Fruit fly (Drosophila melanogaster) whole organism, embryonic: Measurements from ENCODE around the gene CG43610.

Experiments
- Asciz ChIP-seq: fragments of 200-800 bp; sonication (Bioruptor generic); optimal IDR thresholded peaks from 2 replicates; lab custom pipeline; 2017; ENCODE audit warnings: missing biosample characterization, mild to moderate bottlenecking, missing genetic modification characterization, missing genetic modification reagents
- Bteb2 ChIP-seq: fragments of 200-800 bp; sonication (Bioruptor generic); optimal IDR thresholded peaks from 2 replicates; lab custom pipeline; 2016; ENCODE audit warnings: missing biosample characterization, missing genetic modification characterization
- CG10543 ChIP-seq: fragments of 200-800 bp; sonication (Bioruptor generic); optimal IDR thresholded peaks from 3 replicates; lab custom pipeline; 2017; ENCODE audit warnings: missing biosample characterization, mild to moderate bottlenecking, missing genetic modification characterization, moderate library complexity
- CG10959 ChIP-seq: fragments of 200-800 bp; sonication (Bioruptor generic); IDR thresholded peaks from 2 replicates; pipeline ENCODE4 v1.3.6; 2022; ENCODE audit warnings: missing biosample characterization, missing genetic modification characterization
- CG11504 ChIP-seq: fragments of 200-800 bp; sonication (Bioruptor generic); optimal IDR thresholded peaks from 3 replicates; lab custom pipeline; 2019; ENCODE audit warnings: missing biosample characterization, mild to moderate bottlenecking, missing genetic modification characterization, moderate library complexity
- CG11696 ChIP-seq: fragments of 200-800 bp; sonication (Bioruptor generic); IDR thresholded peaks from 2 replicates; pipeline ENCODE4 v1.3.6; 2022; ENCODE audit warnings: missing biosample characterization, missing genetic modification characterization
- CG12071 ChIP-seq: fragments of 200-800 bp; sonication (Bioruptor generic); optimal IDR thresholded peaks from 3 replicates; lab custom pipeline; 2018; ENCODE audit warnings: missing biosample characterization, mild to moderate bottlenecking, missing genetic modification characterization
- CG12236 ChIP-seq: fragments of 200-800 bp; sonication (Bioruptor generic); optimal IDR thresholded peaks from 2 replicates; lab custom pipeline; 2016; ENCODE audit warnings: missing biosample characterization, missing genetic modification characterization
- CG14965 ChIP-seq: fragments of 200-800 bp; sonication (Bioruptor generic); optimal IDR thresholded peaks from 2 replicates; lab custom pipeline; 2016; ENCODE audit warnings: missing biosample characterization, missing genetic modification characterization, borderline replicate concordance
- CG15479 ChIP-seq: fragments of 200-800 bp; sonication (Bioruptor generic); optimal IDR thresholded peaks from 3 replicates; lab custom pipeline; 2019; ENCODE audit warnings: missing biosample characterization, mild to moderate bottlenecking, missing genetic modification characterization, moderate library complexity
- CG17568 ChIP-seq: fragments of 200-800 bp; sonication (Bioruptor generic); optimal IDR thresholded peaks from 2 replicates; lab custom pipeline; 2018; ENCODE audit warnings: missing biosample characterization, mild to moderate bottlenecking, missing genetic modification characterization, moderate library complexity
- CG2712 ChIP-seq: fragments of 200-800 bp; optimal IDR thresholded peaks from 3 replicates; lab custom pipeline; 2019; ENCODE audit warnings: missing biosample characterization, mild to moderate bottlenecking, missing genetic modification characterization, moderate library complexity
- CG30403 ChIP-seq: fragments of 200-800 bp; sonication (Bioruptor generic); optimal IDR thresholded peaks from 3 replicates; lab custom pipeline; 2016; ENCODE audit warnings: missing biosample characterization, missing genetic modification characterization
- CG31441 ChIP-seq: fragments of 200-800 bp; sonication (Bioruptor generic); IDR thresholded peaks from 2 replicates; pipeline ENCODE4 v1.3.6; 2022; ENCODE audit warnings: missing biosample characterization, missing genetic modification characterization
- CG3163 ChIP-seq: fragments of 200-800 bp; sonication (Bioruptor generic); optimal IDR thresholded peaks from 3 replicates; lab custom pipeline; 2016; ENCODE audit warnings: missing biosample characterization, missing genetic modification characterization
- CG34376 ChIP-seq: fragments of 200-800 bp; sonication (Bioruptor generic); optimal IDR thresholded peaks from 2 replicates; lab custom pipeline; 2018; ENCODE audit warnings: missing biosample characterization, mild to moderate bottlenecking, missing genetic modification characterization
- CG4707 ChIP-seq: fragments of 200-800 bp; sonication (Bioruptor generic); optimal IDR thresholded peaks from 2 replicates; lab custom pipeline; 2018; ENCODE audit warnings: missing biosample characterization, mild to moderate bottlenecking, missing genetic modification characterization, moderate library complexity
- CG4854 ChIP-seq: fragments of 200-800 bp; sonication (Bioruptor generic); optimal IDR thresholded peaks from 2 replicates; lab custom pipeline; 2016; ENCODE audit warnings: missing biosample characterization, missing genetic modification characterization, inconsistent platforms
- Camta ChIP-seq: fragments of 200-800 bp; sonication (Bioruptor generic); optimal IDR thresholded peaks from 2 replicates; lab custom pipeline; 2016; ENCODE audit warnings: missing biosample characterization, missing genetic modification characterization
- D ChIP-seq, 2 experiments: fragments of 200-800 bp in 1 of 2; fragments of >200 bp in 1 of 2; sonication (Bioruptor generic) in 1 of 2; optimal IDR thresholded peaks; 2 replicates in 1 of 2; 3 replicates in 1 of 2; lab custom pipeline; 2017; ENCODE audit warnings: mild to moderate bottlenecking in 1 of 2, missing biosample characterization in 1 of 2, missing genetic modification characterization in 1 of 2, missing genetic modification reagents in 1 of 2
- H15 ChIP-seq: fragments of 200-800 bp; sonication (Bioruptor generic); IDR thresholded peaks from 3 replicates; pipeline ENCODE4 v1.3.6; 2022; ENCODE audit warnings: missing biosample characterization, missing genetic modification characterization
- H2.0 ChIP-seq: fragments of 200-800 bp; sonication (Bioruptor generic); IDR thresholded peaks from 2 replicates; pipeline ENCODE4 v1.3.6; 2022; ENCODE audit warnings: missing biosample characterization, missing genetic modification characterization
- Hr51 ChIP-seq, 2 experiments: fragments of 200-800 bp; sonication (Bioruptor generic); optimal IDR thresholded peaks; 2 replicates in 1 of 2; 3 replicates in 1 of 2; lab custom pipeline; 2016 to 2018; ENCODE audit warnings: missing biosample characterization in 2 of 2, missing genetic modification characterization in 2 of 2, mild to moderate bottlenecking in 1 of 2, moderate library complexity in 1 of 2
- Meics ChIP-seq: fragments of 200-800 bp; sonication (Bioruptor generic); optimal IDR thresholded peaks from 2 replicates; lab custom pipeline; 2017; ENCODE audit warnings: missing biosample characterization, mild to moderate bottlenecking, missing genetic modification characterization
- NK7.1 ChIP-seq: fragments of 200-800 bp; sonication (Bioruptor generic); optimal IDR thresholded peaks from 3 replicates; lab custom pipeline; 2016; ENCODE audit warnings: missing biosample characterization, missing genetic modification characterization
- NfI ChIP-seq: fragments of 200-800 bp; sonication (Bioruptor generic); optimal IDR thresholded peaks from 3 replicates; lab custom pipeline; 2018; ENCODE audit warnings: missing biosample characterization, mild to moderate bottlenecking, missing genetic modification characterization, moderate library complexity
- Sox100B ChIP-seq: fragments of 200-800 bp; sonication (Bioruptor generic); optimal IDR thresholded peaks from 3 replicates; lab custom pipeline; 2018; ENCODE audit warnings: missing biosample characterization, mild to moderate bottlenecking, missing genetic modification characterization
- Taf1 ChIP-seq: fragments of 200-800 bp; sonication (Bioruptor generic); IDR thresholded peaks from 2 replicates; pipeline ENCODE4 v1.3.6; 2022; ENCODE audit warnings: missing biosample characterization, missing genetic modification characterization
- br ChIP-seq: fragments of >200 bp; optimal IDR thresholded peaks from 2 replicates; lab custom pipeline; 2017
- cas ChIP-seq: fragments of 200-800 bp; sonication (Bioruptor generic); IDR thresholded peaks from 2 replicates; pipeline ENCODE4 v1.3.6; 2022; ENCODE audit warnings: missing biosample characterization, missing genetic modification characterization
- dmrt99B ChIP-seq: fragments of 200-800 bp; sonication (Bioruptor generic); optimal IDR thresholded peaks from 2 replicates; lab custom pipeline; 2018; ENCODE audit warnings: missing biosample characterization, mild to moderate bottlenecking, missing genetic modification characterization, moderate library complexity
- fd3F ChIP-seq: fragments of 200-800 bp; sonication (Bioruptor generic); optimal IDR thresholded peaks from 2 replicates; lab custom pipeline; 2018; ENCODE audit warnings: missing biosample characterization, mild to moderate bottlenecking, missing genetic modification characterization, moderate library complexity
- fu2 ChIP-seq: fragments of 200-800 bp; sonication (Bioruptor generic); optimal IDR thresholded peaks from 2 replicates; lab custom pipeline; 2016; ENCODE audit warnings: missing biosample characterization, missing genetic modification characterization
- grn ChIP-seq: fragments of 200-800 bp; sonication (Bioruptor generic); optimal IDR thresholded peaks from 3 replicates; lab custom pipeline; 2017; ENCODE audit warnings: missing biosample characterization, missing genetic modification characterization
- hth ChIP-seq: fragments of >200 bp; optimal IDR thresholded peaks from 2 replicates; lab custom pipeline; 2017; ENCODE audit warnings: inconsistent platforms
- jing ChIP-seq: fragments of 200-800 bp; sonication (Bioruptor generic); optimal IDR thresholded peaks from 2 replicates; lab custom pipeline; 2018; ENCODE audit warnings: missing biosample characterization, mild to moderate bottlenecking, missing genetic modification characterization
- lilli ChIP-seq: fragments of 200-800 bp; sonication (Bioruptor generic); optimal IDR thresholded peaks from 3 replicates; lab custom pipeline; 2016; ENCODE audit warnings: missing biosample characterization, missing genetic modification characterization
- luna ChIP-seq: fragments of 200-800 bp; sonication (Bioruptor generic); optimal IDR thresholded peaks from 2 replicates; lab custom pipeline; 2016; ENCODE audit warnings: missing biosample characterization, missing genetic modification characterization
- mld ChIP-seq: fragments of 200-800 bp; sonication (Bioruptor generic); IDR thresholded peaks from 3 replicates; pipeline ENCODE4 v1.3.6; 2022; ENCODE audit warnings: missing biosample characterization, missing genetic modification characterization; ENCODE audit not compliant: partially characterized antibody
- nerfin-1 ChIP-seq: fragments of 200-800 bp; sonication (Bioruptor generic); optimal IDR thresholded peaks from 3 replicates; lab custom pipeline; 2019; ENCODE audit warnings: missing biosample characterization, mild to moderate bottlenecking, missing genetic modification characterization, moderate library complexity
- nerfin-2 ChIP-seq: fragments of 200-800 bp; sonication (Bioruptor generic); IDR thresholded peaks from 2 replicates; pipeline ENCODE4 v1.3.6; 2022; ENCODE audit warnings: missing biosample characterization, missing genetic modification characterization; ENCODE audit not compliant: partially characterized antibody
- p53 ChIP-seq: fragments of 200-800 bp; sonication (Bioruptor generic); optimal IDR thresholded peaks from 2 replicates; lab custom pipeline; 2016; ENCODE audit warnings: missing biosample characterization, missing genetic modification characterization
- pita ChIP-seq: fragments of 200-800 bp; sonication (Bioruptor generic); optimal IDR thresholded peaks from 2 replicates; lab custom pipeline; 2017; ENCODE audit warnings: missing biosample characterization, mild to moderate bottlenecking, missing genetic modification characterization
- schlank ChIP-seq: fragments of 200-800 bp; sonication (Bioruptor generic); optimal IDR thresholded peaks from 2 replicates; lab custom pipeline; 2018; ENCODE audit warnings: missing biosample characterization, mild to moderate bottlenecking, missing genetic modification characterization
- sna ChIP-seq: fragments of 200-800 bp; sonication (Bioruptor generic); IDR thresholded peaks from 2 replicates; pipeline ENCODE4 v1.3.6; 2022; ENCODE audit warnings: missing biosample characterization, missing genetic modification characterization; ENCODE audit not compliant: partially characterized antibody
- sob ChIP-seq: fragments of 200-800 bp; sonication (Bioruptor generic); IDR thresholded peaks from 2 replicates; pipeline ENCODE4 v1.3.6; 2022; ENCODE audit warnings: missing biosample characterization, missing genetic modification characterization
- tll ChIP-seq, 2 experiments: fragments of 200-800 bp in 1 of 2; fragments of >200 bp in 1 of 2; sonication (Bioruptor generic) in 1 of 2; optimal IDR thresholded peaks; 2 replicates each; lab custom pipeline; 2017 to 2019; ENCODE audit warnings: missing biosample characterization in 2 of 2, missing genetic modification characterization in 2 of 2, mild to moderate bottlenecking in 1 of 2, moderate library complexity in 1 of 2
- tna ChIP-seq: fragments of 200-800 bp; sonication (Bioruptor generic); IDR thresholded peaks from 2 replicates; pipeline ENCODE4 v1.3.6; 2022; ENCODE audit warnings: missing biosample characterization, missing genetic modification characterization; ENCODE audit not compliant: partially characterized antibody
- vnd ChIP-seq: fragments of 200-800 bp; sonication (Bioruptor generic); IDR thresholded peaks from 3 replicates; pipeline ENCODE4 v1.3.6; 2022; ENCODE audit warnings: missing biosample characterization, missing genetic modification characterization; ENCODE audit not compliant: partially characterized antibody
- zfh2 ChIP-seq: fragments of 200-800 bp; sonication (Bioruptor generic); optimal IDR thresholded peaks from 2 replicates; lab custom pipeline; 2016; ENCODE audit warnings: missing biosample characterization, missing genetic modification characterization

Gene CG43610

DNA sequence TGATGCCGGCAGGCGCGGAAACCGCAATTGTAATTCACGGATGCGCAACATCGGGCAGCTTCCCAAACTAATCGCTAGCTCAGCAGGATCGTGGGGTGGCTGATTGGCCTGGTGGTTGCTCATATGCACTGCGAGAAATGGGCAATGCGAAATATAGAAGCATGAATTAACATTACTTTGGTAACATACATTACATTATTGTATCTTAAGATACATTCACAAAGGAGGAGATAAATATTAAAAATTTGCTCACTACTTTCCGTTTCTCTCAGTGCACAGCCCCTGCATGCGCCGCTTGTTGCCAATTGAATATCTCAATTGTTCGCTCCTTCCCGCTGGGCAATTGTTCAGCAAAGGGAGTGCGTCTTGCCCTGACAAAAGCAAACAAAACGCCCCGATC lies 42.4 kb downstream of the CG43610 start (continued):
- TF ChIP-seq NfI (GFP tag; lab: Kevin White, UChicago), result peak; percentile 34
- TF ChIP-seq CG34376 (GFP tag; lab: Kevin White, UChicago), result no peak
- TF ChIP-seq dmrt99B, result peak; percentile 77
- TF ChIP-seq Sox100B (GFP tag; lab: Kevin White, UChicago), result peak; percentile 61
- TF ChIP-seq D (optimal IDR thresholded peaks at IDR 0.05; lab: Kevin White, UChicago), result no peak
- peak; percentile 93 for TF ChIP-seq D (GFP tag; optimal IDR thresholded peaks at IDR 0.05; lab: Kevin White, UChicago)
- peak; percentile 55 for TF ChIP-seq H2.0 (GFP tag; lab: Robert Waterston, UW)
- peak; percentile 63; the same call in 2 of the 3 replicates for TF ChIP-seq H15 (GFP tag; lab: Robert Waterston, UW)
- TF ChIP-seq pita (GFP tag; lab: Kevin White, UChicago), result no peak
- peak; percentile 7 for TF ChIP-seq CG12236 (GFP tag; lab: Kevin White, UChicago)
- peak; percentile 90 for TF ChIP-seq CG2712 (tag; lab: Kevin White, UChicago)
- peak; percentile 10 for TF ChIP-seq fu2 (GFP tag; lab: Kevin White, UChicago)
- TF ChIP-seq NK7.1, result peak; percentile 11
- peak; percentile 36 for TF ChIP-seq Asciz
- TF ChIP-seq cas, result 0 out of 2 replicates have a peak, but pooled peaks have one; percentile 32
- TF ChIP-seq fd3F (GFP tag; lab: Kevin White, UChicago), result no peak
- TF ChIP-seq CG4707 (GFP tag; lab: Kevin White, UChicago), result peak; percentile 46
- no peak for TF ChIP-seq CG14965 (GFP tag; lab: Kevin White, UChicago)
- peak; percentile 17; the same call in 1 of the 2 replicates for TF ChIP-seq Taf1
- TF ChIP-seq br, result no peak
- peak; percentile 67 for TF ChIP-seq sob (GFP tag; lab: Robert Waterston, UW)
- peak; percentile 59 for TF ChIP-seq Camta (GFP tag; lab: Kevin White, UChicago)
- peak; percentile 46 for TF ChIP-seq CG4854 (GFP tag; lab: Kevin White, UChicago)
- TF ChIP-seq zfh2, result no peak
- TF ChIP-seq nerfin-2 (GFP tag; lab: Robert Waterston, UW), result no peak
- no peak for TF ChIP-seq schlank (tag; lab: Kevin White, UChicago)
- no peak for TF ChIP-seq grn (GFP tag; lab: Kevin White, UChicago)
- TF ChIP-seq CG12071 (GFP tag; lab: Kevin White, UChicago), result no peak
- TF ChIP-seq Meics (GFP tag; lab: Kevin White, UChicago), result peak; percentile 26
- TF ChIP-seq CG15479, result peak; percentile 3
- TF ChIP-seq tll (GFP tag; optimal IDR thresholded peaks at IDR 0.05; lab: Kevin White, UChicago), result peak in 1 of 2 experiments; percentile 29
- TF ChIP-seq CG11504 (tag; lab: Kevin White, UChicago), result peak; percentile 75
- peak; percentile 28 for TF ChIP-seq CG3163
- TF ChIP-seq jing (GFP tag; lab: Kevin White, UChicago), result peak; percentile 71
- no peak for TF ChIP-seq Bteb2
- TF ChIP-seq CG30403 (GFP tag; lab: Kevin White, UChicago), result peak; percentile 68
- peak; percentile 91 for TF ChIP-seq CG10959
- TF ChIP-seq CG31441 (GFP tag; lab: Robert Waterston, UW), result peak; percentile 76
- TF ChIP-seq luna (GFP tag; lab: Kevin White, UChicago), result no peak
- no peak for TF ChIP-seq sna
- TF ChIP-seq lilli (GFP tag; lab: Kevin White, UChicago), result peak; percentile 25
- TF ChIP-seq vnd (GFP tag; lab: Robert Waterston, UW), result no peak
- no peak for TF ChIP-seq hth (lab: Kevin White, UChicago)
- no peak for TF ChIP-seq mld
- TF ChIP-seq Hr51 (GFP tag; optimal IDR thresholded peaks at IDR 0.05; lab: Kevin White, UChicago), result peak; percentile 40 to 64
- no peak for TF ChIP-seq tna
- peak; percentile 81 for TF ChIP-seq nerfin-1 (tag; lab: Kevin White, UChicago)
- no peak for TF ChIP-seq p53 (GFP tag; lab: Kevin White, UChicago)
- TF ChIP-seq CG17568 (GFP tag; lab: Kevin White, UChicago), result peak; percentile 15
- peak; percentile 52; the same call in 1 of the 2 replicates for TF ChIP-seq CG11696 (GFP tag; lab: Robert Waterston, UW)
- TF ChIP-seq CG10543 (GFP tag; lab: Kevin White, UChicago), result peak; percentile 3
